Worm (Caenorhabditis elegans) whole organism, L4 larva: ENCODE results near the gene F18E3.13.
"Not testable (repeated sequence)": the region's sequence is repeated elsewhere in the genome, so short reads cannot be mapped to it uniquely, and the experiment has no call there.

ENCODE experiments used
- F10B5.3 ChIP-seq: sonication (generic microtip); optimal IDR thresholded peaks from 2 replicates; lab custom pipeline; 2016; ENCODE audit warnings: mild to moderate bottlenecking, missing genetic modification characterization, missing compliant biosample characterization
- F49E8.2 ChIP-seq: sonication (generic microtip); optimal IDR thresholded peaks from 2 replicates; lab custom pipeline; 2016; ENCODE audit warnings: missing compliant biosample characterization, mild to moderate bottlenecking, missing genetic modification characterization, borderline replicate concordance
- ZK546.5 ChIP-seq, 2 experiments: sonication (generic microtip); optimal IDR thresholded peaks; 2 replicates each; lab custom pipeline; 2017; ENCODE audit warnings: missing biosample characterization in 2 of 2, missing genetic modification characterization in 2 of 2
- aha-1 ChIP-seq: fragments of 150-350 bp; peaks from one replicate; lab custom pipeline; 2014; ENCODE audit warnings: missing biosample characterization, missing genetic modification characterization
- arid-1 ChIP-seq: fragments of 200-800 bp; sonication (Bioruptor generic); conservative IDR thresholded peaks from 2 replicates; pipeline ENCODE4 v1.3.6; 2022; ENCODE audit warnings: missing genetic modification reagents, missing genetic modification characterization, missing compliant biosample characterization
- ceh-28 ChIP-seq: fragments of 150-350 bp; optimal IDR thresholded peaks from 2 replicates; lab custom pipeline; 2014; ENCODE audit warnings: missing biosample characterization, missing genetic modification reagents, missing genetic modification characterization
- cey-2 ChIP-seq: sonication (generic microtip); optimal IDR thresholded peaks from 3 replicates; lab custom pipeline; 2017; ENCODE audit warnings: missing genetic modification characterization, mild to moderate bottlenecking, missing compliant biosample characterization, antibody characterized with exemption, borderline replicate concordance; ENCODE audit not compliant: insufficient read depth
- ctbp-1 ChIP-seq: fragments of 200-800 bp; sonication (Bioruptor generic); IDR thresholded peaks from 2 replicates; pipeline ENCODE4 v1.3.6; 2022; ENCODE audit warnings: missing genetic modification reagents, missing genetic modification characterization, missing compliant biosample characterization
- dmd-8 ChIP-seq: fragments of 200-800 bp; sonication (Bioruptor generic); IDR thresholded peaks from 2 replicates; pipeline ENCODE4 v1.3.6; 2022; ENCODE audit warnings: missing genetic modification characterization, missing compliant biosample characterization
- duxl-1 ChIP-seq: sonication (generic microtip); optimal IDR thresholded peaks from 2 replicates; lab custom pipeline; 2016; ENCODE audit warnings: mild to moderate bottlenecking, missing genetic modification characterization, moderate library complexity, missing compliant biosample characterization; ENCODE audit not compliant: poor library complexity
- egl-43 ChIP-seq: fragments of 200-800 bp; sonication (Bioruptor generic); IDR thresholded peaks from 2 replicates; pipeline ENCODE4 v1.3.6; 2022; ENCODE audit warnings: missing genetic modification reagents, missing genetic modification characterization, missing compliant biosample characterization
- hlh-30 ChIP-seq: sonication (generic microtip); optimal IDR thresholded peaks from 2 replicates; lab custom pipeline; 2017; ENCODE audit warnings: antibody characterized with exemption, mild to moderate bottlenecking, missing genetic modification characterization, missing compliant biosample characterization; ENCODE audit not compliant: insufficient read depth
- hmg-1.1 ChIP-seq: fragments of 200-800 bp; sonication (Bioruptor generic); IDR thresholded peaks from 2 replicates; pipeline ENCODE4 v1.3.6; 2022; ENCODE audit warnings: missing genetic modification reagents, missing genetic modification characterization, missing compliant biosample characterization
- lir-3 ChIP-seq: sonication (generic microtip); optimal IDR thresholded peaks from 2 replicates; lab custom pipeline; 2016; ENCODE audit warnings: mild to moderate bottlenecking, missing genetic modification characterization, missing compliant biosample characterization
- madf-5 ChIP-seq, 2 experiments: fragments of 200-800 bp; sonication (Bioruptor generic); IDR thresholded peaks; 2 replicates each; pipeline ENCODE4 v1.3.6; 2022; ENCODE audit warnings: missing compliant biosample characterization in 2 of 2, missing genetic modification characterization in 2 of 2
- madf-9 ChIP-seq: fragments of 200-800 bp; sonication (Bioruptor generic); conservative IDR thresholded peaks from 2 replicates; pipeline ENCODE4 v1.3.6; 2022; ENCODE audit warnings: missing genetic modification reagents, missing genetic modification characterization, missing compliant biosample characterization
- mdt-29 ChIP-seq: fragments of 200-800 bp; sonication (Bioruptor generic); IDR thresholded peaks from 2 replicates; pipeline ENCODE4 v1.3.6; 2022; ENCODE audit warnings: missing genetic modification reagents, missing genetic modification characterization, missing compliant biosample characterization
- mxl-2 ChIP-seq: fragments of 200-800 bp; sonication (Bioruptor generic); conservative IDR thresholded peaks from 2 replicates; pipeline ENCODE4 v1.3.6; 2022; ENCODE audit warnings: missing genetic modification reagents, missing genetic modification characterization, missing compliant biosample characterization
- nhr-111 ChIP-seq: fragments of 200-800 bp; sonication (Bioruptor generic); optimal IDR thresholded peaks from 2 replicates; lab custom pipeline; 2018; ENCODE audit warnings: mild to moderate bottlenecking, missing genetic modification characterization, missing compliant biosample characterization
- nhr-25 ChIP-seq: sonication (generic microtip); optimal IDR thresholded peaks from 2 replicates; lab custom pipeline; 2017; ENCODE audit warnings: missing genetic modification characterization, mild to moderate bottlenecking, missing compliant biosample characterization, antibody characterized with exemption, moderate library complexity, borderline replicate concordance; ENCODE audit not compliant: insufficient read depth
- nhr-28 ChIP-seq: fragments of 150-350 bp; optimal IDR thresholded peaks from 2 replicates; lab custom pipeline; 2014; ENCODE audit warnings: missing biosample characterization, missing genetic modification characterization
- nhr-48 ChIP-seq: sonication (generic microtip); optimal IDR thresholded peaks from 2 replicates; lab custom pipeline; 2016; ENCODE audit warnings: mild to moderate bottlenecking, missing genetic modification characterization, missing compliant biosample characterization
- nhr-77 ChIP-seq: fragments of 150-350 bp; optimal IDR thresholded peaks from 2 replicates; lab custom pipeline; 2014; ENCODE audit warnings: missing biosample characterization, missing genetic modification characterization
- snpc-4 ChIP-seq: fragments of 150-350 bp; optimal IDR thresholded peaks from 2 replicates; lab custom pipeline; 2014; ENCODE audit warnings: missing biosample characterization, missing genetic modification characterization
- tag-97 ChIP-seq: fragments of 200-800 bp; sonication (Bioruptor generic); IDR thresholded peaks from 2 replicates; pipeline ENCODE4 v1.3.6; 2022; ENCODE audit warnings: missing genetic modification characterization, missing compliant biosample characterization
- tra-1 ChIP-seq: fragments of 200-800 bp; sonication (Bioruptor generic); IDR thresholded peaks from 2 replicates; pipeline ENCODE4 v1.3.6; 2022; ENCODE audit warnings: missing genetic modification reagents, missing genetic modification characterization, missing compliant biosample characterization
- unc-62 ChIP-seq, 3 experiments: fragments of 150-350 bp in 1 of 3; sonication (generic microtip); optimal IDR thresholded peaks in 2 of 3; peaks in 1 of 3; 1 replicate in 1 of 3; 2 replicates in 2 of 3; lab custom pipeline; 2014 to 2017; ENCODE audit warnings: missing biosample characterization in 3 of 3, missing genetic modification characterization in 3 of 3, missing genetic modification reagents in 3 of 3, missing genotype in 1 of 3
- vab-7 ChIP-seq: fragments of 200-800 bp; sonication (Bioruptor generic); IDR thresholded peaks from 2 replicates; pipeline ENCODE4 v1.3.6; 2022; ENCODE audit warnings: missing genetic modification reagents, missing genetic modification characterization, missing compliant biosample characterization
- zip-11 ChIP-seq: fragments of 200-800 bp; sonication (Bioruptor generic); IDR thresholded peaks from 2 replicates; pipeline ENCODE4 v1.3.6; 2022; ENCODE audit warnings: missing genetic modification characterization, missing compliant biosample characterization
- ztf-11 ChIP-seq: fragments of 150-350 bp; optimal IDR thresholded peaks from 2 replicates; lab custom pipeline; 2014; ENCODE audit warnings: missing biosample characterization, missing genetic modification characterization
- ztf-7 ChIP-seq: fragments of 150-350 bp; optimal IDR thresholded peaks from 2 replicates; lab custom pipeline; 2014; ENCODE audit warnings: missing biosample characterization, missing genetic modification characterization

Gene F18E3.13

DNA sequence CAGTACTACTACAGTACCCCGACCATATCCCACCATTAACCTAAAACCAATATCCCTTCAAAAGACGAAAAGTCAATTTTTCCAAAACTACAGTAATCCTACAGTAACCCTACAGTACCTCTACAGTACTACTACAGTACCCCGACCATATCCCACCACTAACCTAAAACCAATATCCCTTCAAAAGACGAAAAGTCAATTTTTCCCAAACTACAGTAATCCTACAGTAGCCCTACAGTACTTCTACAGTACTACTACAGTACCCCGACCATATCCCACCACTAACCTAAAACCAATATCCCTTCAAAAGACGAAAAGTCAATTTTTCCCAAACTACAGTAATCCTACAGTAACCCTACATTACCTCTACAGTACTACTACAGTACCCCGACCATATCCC, 27.5 kb downstream of the F18E3.13 start:
- 0 out of 2 replicates have a peak, but pooled peaks have one; percentile 41 for TF ChIP-seq arid-1 (GFP tag; lab: Robert Waterston, UW)
- 0 out of 2 replicates have a peak, but pooled peaks have one; percentile 36 for TF ChIP-seq tag-97 (GFP tag; lab: Robert Waterston, UW)
- TF ChIP-seq zip-11 (GFP tag; lab: Robert Waterston, UW): peak; percentile 62; the same call in 1 of the 2 replicates
- TF ChIP-seq madf-5 (GFP tag; IDR thresholded peaks at IDR 0.05; lab: Robert Waterston, UW): 0 out of 4 replicates have a peak, but pooled peaks of 1 of the 2 experiments have one; percentile 17
- TF ChIP-seq vab-7 (GFP tag; lab: Robert Waterston, UW): 0 out of 2 replicates have a peak, but pooled peaks have one; percentile 25

- TF ChIP-seq nhr-111; F10B5.3 (tag; lab: Kevin White, UChicago); hlh-30 (tag; lab: Kevin White, UChicago): not testable (repeated sequence)
- TF ChIP-seq, all 104 proteins: peak for 0; not testable (repeated sequence) for 104
Measured at ce11 chrV:7444331-7444730, 28.4 kb downstream of the F18E3.13 start, which contains the start of gene nhr-141. nhr-141 (plus strand) TSS chrV:7444661.

ce11 chrV:7446965-7447364, 31.0 kb downstream of the F18E3.13 start, which contains the start of gene F25E5.5:
F25E5.5 (plus strand) TSS chrV:7447265.
- TF ChIP-seq nhr-28 (tag; lab: Kevin White, UChicago) (peak; percentile 44), lir-3 (tag; lab: Kevin White, UChicago) (no peak), duxl-1 (tag; lab: Kevin White, UChicago) (no peak), cey-2 (tag; lab: Kevin White, UChicago) (no peak), hlh-30 (tag; lab: Kevin White, UChicago) (peak; percentile 14), nhr-48 (tag; lab: Kevin White, UChicago) (no peak)

ce11 chrV:7449303-7449827, 33.4 kb downstream of the F18E3.13 start, which contains the start of gene try-12:
try-12 (plus strand) TSS chrV:7449353.
- TF ChIP-seq ztf-7 (tag; lab: Kevin White, UChicago): no peak
- TF ChIP-seq ZK546.5 (tag; optimal IDR thresholded peaks at IDR 0.05; lab: Kevin White, UChicago): no peak
- peak; percentile 70 for TF ChIP-seq aha-1
- peak in 1 of 2 experiments; percentile 50 for TF ChIP-seq unc-62 (GFP tag; optimal IDR thresholded peaks at IDR 0.05 in 1 of 2; lab: Kevin White, UChicago)
- TF ChIP-seq unc-62 (tag; optimal IDR thresholded peaks at IDR 0.05; lab: Kevin White, UChicago): no peak

- TF ChIP-seq ceh-28 (tag; lab: Kevin White, UChicago): no peak
- no peak for TF ChIP-seq madf-9
- no peak for TF ChIP-seq egl-43
- no peak for TF ChIP-seq ztf-11 (tag; lab: Kevin White, UChicago)
- no peak for TF ChIP-seq madf-5 (GFP tag; IDR thresholded peaks at IDR 0.05; lab: Robert Waterston, UW)
- TF ChIP-seq vab-7 (GFP tag; lab: Robert Waterston, UW): no peak
- TF ChIP-seq ZK546.5 (tag; optimal IDR thresholded peaks at IDR 0.05; lab: Kevin White, UChicago): no peak
- TF ChIP-seq unc-62 (GFP tag; optimal IDR thresholded peaks at IDR 0.05 in 1 of 2; lab: Kevin White, UChicago): no peak
- no peak for TF ChIP-seq unc-62 (tag; optimal IDR thresholded peaks at IDR 0.05; lab: Kevin White, UChicago)
- no peak for TF ChIP-seq mdt-29 (GFP tag; lab: Robert Waterston, UW)
- no peak for TF ChIP-seq lir-3 (tag; lab: Kevin White, UChicago)
- TF ChIP-seq hmg-1.1 (GFP tag; lab: Robert Waterston, UW): no peak
- no peak for TF ChIP-seq snpc-4 (tag; lab: Kevin White, UChicago)
- no peak for TF ChIP-seq ztf-7 (tag; lab: Kevin White, UChicago)
- no peak for TF ChIP-seq mxl-2 (GFP tag; lab: Robert Waterston, UW)
- TF ChIP-seq dmd-8 (GFP tag; lab: Robert Waterston, UW): no peak
Measured at ce11 chrV:7451421-7451820, 35.5 kb downstream of the F18E3.13 start, which contains the start of gene try-11. try-11 (plus strand) TSS chrV:7451721.

DNA sequence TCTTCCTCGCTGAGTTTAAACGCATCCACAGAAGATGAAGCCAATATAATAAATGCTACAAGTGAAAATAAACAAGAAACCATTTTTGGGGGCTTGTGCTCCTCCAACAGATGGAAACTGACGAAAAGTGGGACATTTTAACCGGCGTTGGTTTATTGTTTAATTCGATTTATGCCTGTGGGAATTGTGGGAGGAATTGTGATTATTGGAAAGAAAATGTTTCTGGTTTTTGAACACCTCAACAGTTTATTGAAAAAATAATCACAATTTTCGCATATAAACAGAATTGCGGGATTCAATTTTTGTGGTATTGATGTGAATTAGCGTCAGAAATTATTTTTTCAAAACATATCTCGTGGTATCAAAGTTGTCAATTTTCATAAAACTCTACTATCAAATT, 38.3 kb downstream of the F18E3.13 start, which contains the start of gene try-8:
Gene try-8 (minus strand): TSS at position 101 of the 400 bp plus-strand sequence.
- TF ChIP-seq unc-62 (GFP tag; optimal IDR thresholded peaks at IDR 0.05 in 1 of 2; lab: Kevin White, UChicago) (no peak), unc-62 (tag; optimal IDR thresholded peaks at IDR 0.05; lab: Kevin White, UChicago) (no peak), nhr-77 (tag; lab: Kevin White, UChicago) (no peak), ctbp-1 (GFP tag; lab: Robert Waterston, UW) (no peak), tra-1 (GFP tag; lab: Robert Waterston, UW) (no peak), nhr-25 (no peak), cey-2 (tag; lab: Kevin White, UChicago) (no peak), F49E8.2 (tag; lab: Kevin White, UChicago) (no peak)
- TF ChIP-seq, all 104 proteins: peak for 0
